Fruit fly (Drosophila melanogaster) whole organism, embryonic: ENCODE results near the gene pygo.

Experiments
- Adf1 ChIP-seq: fragments of 200-800 bp; sonication (Bioruptor generic); IDR thresholded peaks from 2 replicates; pipeline ENCODE4 v1.3.6; 2022; ENCODE audit warnings: missing biosample characterization, missing genetic modification characterization
- Atf-2 ChIP-seq: fragments of 200-800 bp; sonication (Bioruptor generic); optimal IDR thresholded peaks from 2 replicates; lab custom pipeline; 2016; ENCODE audit warnings: missing biosample characterization, missing genetic modification characterization
- B-H2 ChIP-seq: fragments of 200-800 bp; sonication (Bioruptor generic); optimal IDR thresholded peaks from 2 replicates; lab custom pipeline; 2018; ENCODE audit warnings: missing biosample characterization, mild to moderate bottlenecking, missing genetic modification characterization
- CG10147 ChIP-seq: fragments of 200-800 bp; sonication (Bioruptor generic); optimal IDR thresholded peaks from 2 replicates; lab custom pipeline; 2019; ENCODE audit warnings: missing biosample characterization, mild to moderate bottlenecking, missing genetic modification characterization, moderate library complexity
- CG12236 ChIP-seq: fragments of 200-800 bp; sonication (Bioruptor generic); optimal IDR thresholded peaks from 2 replicates; lab custom pipeline; 2016; ENCODE audit warnings: missing biosample characterization, missing genetic modification characterization
- CG12769 ChIP-seq: fragments of 200-800 bp; sonication (Bioruptor generic); optimal IDR thresholded peaks from 2 replicates; lab custom pipeline; 2019; ENCODE audit warnings: missing biosample characterization, mild to moderate bottlenecking, missing genetic modification characterization, moderate library complexity
- CG13424 ChIP-seq: fragments of 200-800 bp; sonication (Bioruptor generic); optimal IDR thresholded peaks from 2 replicates; lab custom pipeline; 2019; ENCODE audit warnings: missing biosample characterization, mild to moderate bottlenecking, missing genetic modification characterization, moderate library complexity
- CG15073 ChIP-seq: fragments of 200-800 bp; sonication (Bioruptor generic); optimal IDR thresholded peaks from 2 replicates; lab custom pipeline; 2016; ENCODE audit warnings: missing biosample characterization, missing genetic modification characterization
- CG15479 ChIP-seq: fragments of 200-800 bp; sonication (Bioruptor generic); optimal IDR thresholded peaks from 3 replicates; lab custom pipeline; 2019; ENCODE audit warnings: missing biosample characterization, mild to moderate bottlenecking, missing genetic modification characterization, moderate library complexity
- CG17186 ChIP-seq: fragments of 200-800 bp; sonication (Bioruptor generic); optimal IDR thresholded peaks from 3 replicates; lab custom pipeline; 2017; ENCODE audit warnings: missing biosample characterization, missing genetic modification reagents, missing genetic modification characterization
- CG2116 ChIP-seq: fragments of 200-800 bp; sonication (Bioruptor generic); optimal IDR thresholded peaks from 3 replicates; lab custom pipeline; 2018; ENCODE audit warnings: missing biosample characterization, mild to moderate bottlenecking, missing genetic modification characterization
- CG2129 ChIP-seq: fragments of 200-800 bp; sonication (Bioruptor generic); IDR thresholded peaks from 2 replicates; pipeline ENCODE4 v1.3.6; 2022; ENCODE audit warnings: missing biosample characterization, missing genetic modification characterization; ENCODE audit not compliant: partially characterized antibody
- CG30403 ChIP-seq: fragments of 200-800 bp; sonication (Bioruptor generic); optimal IDR thresholded peaks from 3 replicates; lab custom pipeline; 2016; ENCODE audit warnings: missing biosample characterization, missing genetic modification characterization
- CG30431 ChIP-seq: fragments of 200-800 bp; sonication (Bioruptor generic); optimal IDR thresholded peaks from 2 replicates; lab custom pipeline; 2017; ENCODE audit warnings: missing biosample characterization, missing genetic modification characterization
- CG4328 ChIP-seq: fragments of 200-800 bp; sonication (Bioruptor generic); optimal IDR thresholded peaks from 3 replicates; lab custom pipeline; 2017; ENCODE audit warnings: missing biosample characterization, missing genetic modification reagents, missing genetic modification characterization
- CG6272 ChIP-seq: fragments of 200-800 bp; sonication (Bioruptor generic); IDR thresholded peaks from 2 replicates; pipeline ENCODE4 v1.3.6; 2022; ENCODE audit warnings: missing biosample characterization, missing genetic modification characterization
- CG6683 ChIP-seq: fragments of 200-800 bp; sonication (Bioruptor generic); optimal IDR thresholded peaks from 2 replicates; lab custom pipeline; 2017; ENCODE audit warnings: missing biosample characterization, mild to moderate bottlenecking, missing genetic modification characterization, missing genetic modification reagents
- CG7357 ChIP-seq: fragments of 200-800 bp; sonication (Bioruptor generic); IDR thresholded peaks from 3 replicates; pipeline ENCODE4 v1.3.6; 2022; ENCODE audit warnings: missing biosample characterization, missing genetic modification characterization
- CG8089 ChIP-seq: fragments of 200-800 bp; sonication (Bioruptor generic); optimal IDR thresholded peaks from 3 replicates; lab custom pipeline; 2016; ENCODE audit warnings: missing biosample characterization, missing genetic modification characterization
- Hr51 ChIP-seq, 2 experiments: fragments of 200-800 bp; sonication (Bioruptor generic); optimal IDR thresholded peaks; 2 replicates in 1 of 2; 3 replicates in 1 of 2; lab custom pipeline; 2016 to 2018; ENCODE audit warnings: missing biosample characterization in 2 of 2, missing genetic modification characterization in 2 of 2, mild to moderate bottlenecking in 1 of 2, moderate library complexity in 1 of 2
- Jarid2 ChIP-seq: fragments of 200-800 bp; sonication (Bioruptor generic); optimal IDR thresholded peaks from 3 replicates; lab custom pipeline; 2017; ENCODE audit warnings: mild to moderate bottlenecking, missing biosample characterization, missing genetic modification reagents, missing genetic modification characterization
- Neu2 ChIP-seq: fragments of 200-800 bp; sonication (Bioruptor generic); optimal IDR thresholded peaks from 3 replicates; lab custom pipeline; 2016; ENCODE audit warnings: missing biosample characterization, missing genetic modification characterization, borderline replicate concordance
- Nf-YB ChIP-seq: fragments of 200-800 bp; sonication (Bioruptor generic); optimal IDR thresholded peaks from 3 replicates; lab custom pipeline; 2019; ENCODE audit warnings: missing biosample characterization, mild to moderate bottlenecking, missing genetic modification characterization, moderate library complexity
- NfI ChIP-seq: fragments of 200-800 bp; sonication (Bioruptor generic); optimal IDR thresholded peaks from 3 replicates; lab custom pipeline; 2018; ENCODE audit warnings: missing biosample characterization, mild to moderate bottlenecking, missing genetic modification characterization, moderate library complexity
- Ptx1 ChIP-seq: fragments of 200-800 bp; sonication (Bioruptor generic); IDR thresholded peaks from 2 replicates; pipeline ENCODE4 v1.3.6; 2022; ENCODE audit warnings: missing biosample characterization, missing genetic modification characterization
- ash1 ChIP-seq: fragments of 200-800 bp; sonication (Bioruptor generic); optimal IDR thresholded peaks from 2 replicates; lab custom pipeline; 2018; ENCODE audit warnings: missing biosample characterization, mild to moderate bottlenecking, missing genetic modification characterization
- cg ChIP-seq: fragments of 200-800 bp; sonication (Bioruptor generic); optimal IDR thresholded peaks from 3 replicates; lab custom pipeline; 2019; ENCODE audit warnings: missing biosample characterization, mild to moderate bottlenecking, missing genetic modification characterization, moderate library complexity
- chinmo ChIP-seq: fragments of 200-800 bp; sonication (Bioruptor generic); IDR thresholded peaks from 4 replicates; pipeline ENCODE4 v1.3.6; 2022; ENCODE audit warnings: missing biosample characterization, missing genetic modification characterization; ENCODE audit not compliant: partially characterized antibody
- crol ChIP-seq: fragments of 200-800 bp; sonication (Bioruptor generic); IDR thresholded peaks from 2 replicates; pipeline ENCODE4 v1.3.6; 2022; ENCODE audit warnings: missing biosample characterization, missing genetic modification characterization
- dimm ChIP-seq: fragments of 200-800 bp; sonication (Bioruptor generic); IDR thresholded peaks from 2 replicates; pipeline ENCODE4 v1.3.6; 2022; ENCODE audit warnings: missing biosample characterization, missing genetic modification characterization
- disco-r ChIP-seq: fragments of 200-800 bp; sonication (Bioruptor generic); optimal IDR thresholded peaks from 2 replicates; lab custom pipeline; 2016; ENCODE audit warnings: missing biosample characterization, missing genetic modification characterization
- dmrt99B ChIP-seq: fragments of 200-800 bp; sonication (Bioruptor generic); optimal IDR thresholded peaks from 2 replicates; lab custom pipeline; 2018; ENCODE audit warnings: missing biosample characterization, mild to moderate bottlenecking, missing genetic modification characterization, moderate library complexity
- fd102C ChIP-seq: fragments of 200-800 bp; sonication (Bioruptor generic); optimal IDR thresholded peaks from 2 replicates; lab custom pipeline; 2018; ENCODE audit warnings: missing biosample characterization, mild to moderate bottlenecking, missing genetic modification characterization, moderate library complexity
- fru ChIP-seq: fragments of >200 bp; optimal IDR thresholded peaks from 2 replicates; lab custom pipeline; 2017
- ftz-f1 ChIP-seq: fragments of 200-800 bp; sonication (Bioruptor generic); optimal IDR thresholded peaks from 2 replicates; lab custom pipeline; 2016; ENCODE audit warnings: missing biosample characterization, missing genetic modification characterization
- fu2 ChIP-seq: fragments of 200-800 bp; sonication (Bioruptor generic); optimal IDR thresholded peaks from 2 replicates; lab custom pipeline; 2016; ENCODE audit warnings: missing biosample characterization, missing genetic modification characterization
- gsb-n ChIP-seq: fragments of 200-800 bp; sonication (Bioruptor generic); optimal IDR thresholded peaks from 3 replicates; lab custom pipeline; 2018; ENCODE audit warnings: missing biosample characterization, mild to moderate bottlenecking, missing genetic modification characterization
- h ChIP-seq: fragments of >200 bp; optimal IDR thresholded peaks from 2 replicates; lab custom pipeline; 2017
- hkb ChIP-seq, 2 experiments: fragments of 200-800 bp in 1 of 2; fragments of >200 bp in 1 of 2; sonication (Bioruptor generic) in 1 of 2; IDR thresholded peaks in 1 of 2; optimal IDR thresholded peaks in 1 of 2; 2 replicates each; pipeline versions ENCODE4 v1.3.6 to Lab custom; 2017 to 2022; ENCODE audit warnings: missing biosample characterization in 1 of 2, missing genetic modification characterization in 1 of 2
- insv ChIP-seq, 2 experiments: fragments of 200-800 bp; sonication (Bioruptor generic); optimal IDR thresholded peaks; 3 replicates each; lab custom pipeline; 2016 to 2018; ENCODE audit warnings: missing biosample characterization in 2 of 2, missing genetic modification characterization in 2 of 2
- maf-S ChIP-seq: fragments of 200-800 bp; sonication (Bioruptor generic); optimal IDR thresholded peaks from 2 replicates; lab custom pipeline; 2016; ENCODE audit warnings: missing biosample characterization, missing genetic modification characterization
- nom ChIP-seq: fragments of 200-800 bp; sonication (Bioruptor generic); optimal IDR thresholded peaks from 2 replicates; lab custom pipeline; 2017; ENCODE audit warnings: missing biosample characterization, missing genetic modification characterization, mild to moderate bottlenecking, moderate library complexity, missing genetic modification reagents
- pros ChIP-seq: fragments of 200-800 bp; sonication (Bioruptor generic); optimal IDR thresholded peaks from 3 replicates; lab custom pipeline; 2019; ENCODE audit warnings: missing biosample characterization, mild to moderate bottlenecking, missing genetic modification characterization, moderate library complexity
- ro ChIP-seq: fragments of 200-800 bp; sonication (Bioruptor generic); IDR thresholded peaks from 2 replicates; pipeline ENCODE4 v1.3.6; 2022; ENCODE audit warnings: missing biosample characterization, missing genetic modification characterization
- scrt ChIP-seq: fragments of 200-800 bp; sonication (Bioruptor generic); optimal IDR thresholded peaks from 2 replicates; lab custom pipeline; 2018; ENCODE audit warnings: missing biosample characterization, mild to moderate bottlenecking, missing genetic modification characterization, moderate library complexity
- sens-2 ChIP-seq: fragments of 200-800 bp; sonication (Bioruptor generic); IDR thresholded peaks from 2 replicates; pipeline ENCODE4 v1.3.6; 2022; ENCODE audit warnings: missing biosample characterization, missing genetic modification characterization
- sug ChIP-seq: fragments of 200-800 bp; optimal IDR thresholded peaks from 2 replicates; lab custom pipeline; 2019; ENCODE audit warnings: missing biosample characterization, mild to moderate bottlenecking, missing genetic modification characterization, moderate library complexity
- tgo ChIP-seq: fragments of 200-800 bp; sonication (Bioruptor generic); IDR thresholded peaks from 3 replicates; pipeline ENCODE4 v1.3.6; 2022; ENCODE audit warnings: missing biosample characterization, missing genetic modification characterization
- tin ChIP-seq: fragments of 200-800 bp; sonication (Bioruptor generic); optimal IDR thresholded peaks from 3 replicates; lab custom pipeline; 2016; ENCODE audit warnings: missing biosample characterization, missing genetic modification characterization
- wek ChIP-seq: fragments of 200-800 bp; sonication (Bioruptor generic); optimal IDR thresholded peaks from 3 replicates; lab custom pipeline; 2018; ENCODE audit warnings: missing biosample characterization, mild to moderate bottlenecking, missing genetic modification characterization, moderate library complexity

Gene pygo

dm6 chr3R:31608438-31609188, 28.1 kb upstream of the pygo start (continued):
- no peak for TF ChIP-seq disco-r
- TF ChIP-seq sens-2 (GFP tag; lab: Robert Waterston, UW), result no peak
- no peak for TF ChIP-seq fru (lab: Kevin White, UChicago)
- no peak for TF ChIP-seq h (lab: Kevin White, UChicago)
- no peak for TF ChIP-seq Ptx1
- no peak for TF ChIP-seq dmrt99B (tag; lab: Kevin White, UChicago)
- no peak for TF ChIP-seq CG6272 (GFP tag; lab: Robert Waterston, UW)
- no peak for TF ChIP-seq wek
- no peak for TF ChIP-seq gsb-n (tag; lab: Kevin White, UChicago)
- TF ChIP-seq tgo, result no peak
- no peak for TF ChIP-seq crol (GFP tag; lab: Robert Waterston, UW)
- TF ChIP-seq Neu2 (GFP tag; lab: Kevin White, UChicago), result no peak
- no peak for TF ChIP-seq CG13424 (tag; lab: Kevin White, UChicago)
- no peak for TF ChIP-seq CG8089 (GFP tag; lab: Kevin White, UChicago)
- TF ChIP-seq dimm (GFP tag; lab: Robert Waterston, UW), result no peak
- no peak for TF ChIP-seq CG2129 (GFP tag; lab: Robert Waterston, UW)
- no peak for TF ChIP-seq Atf-2
- TF ChIP-seq ash1 (GFP tag; lab: Kevin White, UChicago), result no peak
- peak; percentile 64 for TF ChIP-seq pros (GFP tag; lab: Kevin White, UChicago)
- no peak for TF ChIP-seq Jarid2 (GFP tag; lab: Kevin White, UChicago)
- TF ChIP-seq CG7357 (GFP tag; lab: Robert Waterston, UW), result no peak
- TF ChIP-seq nom (GFP tag; lab: Kevin White, UChicago), result no peak
- TF ChIP-seq ftz-f1 (GFP tag; lab: Kevin White, UChicago), result no peak
- TF ChIP-seq maf-S (GFP tag; lab: Kevin White, UChicago), result no peak
- no peak for TF ChIP-seq CG10147 (GFP tag; lab: Kevin White, UChicago)
- TF ChIP-seq Adf1, result no peak
- peak; percentile 97 for TF ChIP-seq cg (GFP tag; lab: Kevin White, UChicago)
- TF ChIP-seq CG6683 (GFP tag; lab: Kevin White, UChicago), result no peak
- no peak for TF ChIP-seq hkb (optimal IDR thresholded peaks at IDR 0.05; lab: Kevin White, UChicago)
- TF ChIP-seq hkb (GFP tag; IDR thresholded peaks at IDR 0.05; lab: Robert Waterston, UW), result no peak
- TF ChIP-seq CG2116 (GFP tag; lab: Kevin White, UChicago), result no peak
- TF ChIP-seq fu2 (GFP tag; lab: Kevin White, UChicago), result no peak
- no peak for TF ChIP-seq Nf-YB (GFP tag; lab: Kevin White, UChicago)
- TF ChIP-seq CG30403, result no peak
- TF ChIP-seq CG12769 (tag; lab: Kevin White, UChicago), result peak; percentile 87
- no peak for TF ChIP-seq Hr51 (GFP tag; optimal IDR thresholded peaks at IDR 0.05; lab: Kevin White, UChicago)
- peak; percentile 23 for TF ChIP-seq CG15479 (GFP tag; lab: Kevin White, UChicago)
- no peak for TF ChIP-seq CG12236 (GFP tag; lab: Kevin White, UChicago)
- TF ChIP-seq ro (GFP tag; lab: Robert Waterston, UW), result no peak
- peak; percentile 30 for TF ChIP-seq sug (tag; lab: Kevin White, UChicago)
- no peak for TF ChIP-seq CG4328 (GFP tag; lab: Kevin White, UChicago)
- no peak for TF ChIP-seq chinmo (GFP tag; lab: Robert Waterston, UW)
- TF ChIP-seq fd102C (GFP tag; lab: Kevin White, UChicago), result no peak
- no peak for TF ChIP-seq tin
- TF ChIP-seq CG30431 (GFP tag; lab: Kevin White, UChicago), result no peak
- TF ChIP-seq CG15073 (GFP tag; lab: Kevin White, UChicago), result no peak
- TF ChIP-seq CG17186 (GFP tag; lab: Kevin White, UChicago), result no peak
- no peak for TF ChIP-seq B-H2 (GFP tag; lab: Kevin White, UChicago)
- no peak for TF ChIP-seq insv (GFP tag; optimal IDR thresholded peaks at IDR 0.05; lab: Kevin White, UChicago)
- TF ChIP-seq NfI (GFP tag; lab: Kevin White, UChicago), result peak; percentile 8
- TF ChIP-seq scrt, result peak; percentile 45
